Worm (Caenorhabditis elegans) whole organism, L4 larva: ENCODE results near the gene C02F5.10.

Source experiments
- Y48G9A.11 ChIP-seq: fragments of 200-800 bp; sonication (Bioruptor generic); IDR thresholded peaks from 2 replicates; pipeline ENCODE4 v1.3.6; 2022; ENCODE audit warnings: missing genetic modification reagents, missing genetic modification characterization, missing compliant biosample characterization
- ama-1 ChIP-seq: fragments of 150-350 bp; optimal IDR thresholded peaks from 2 replicates; lab custom pipeline; 2014; ENCODE audit warnings: inconsistent platforms, mixed read lengths
- dmd-6 ChIP-seq: fragments of 200-800 bp; sonication (Bioruptor generic); IDR thresholded peaks from 2 replicates; pipeline ENCODE4 v1.3.6; 2022; ENCODE audit warnings: missing genetic modification reagents, missing genetic modification characterization, missing compliant biosample characterization
- dpl-1 ChIP-seq: fragments of 150-350 bp; optimal IDR thresholded peaks from 2 replicates; lab custom pipeline; 2014; ENCODE audit warnings: missing biosample characterization, missing genetic modification reagents, missing genetic modification characterization
- egl-43 ChIP-seq: fragments of 200-800 bp; sonication (Bioruptor generic); IDR thresholded peaks from 2 replicates; pipeline ENCODE4 v1.3.6; 2022; ENCODE audit warnings: missing genetic modification reagents, missing genetic modification characterization, missing compliant biosample characterization
- fkh-10 ChIP-seq: fragments of 150-350 bp; optimal IDR thresholded peaks from 2 replicates; lab custom pipeline; 2014; ENCODE audit warnings: missing biosample characterization, missing genetic modification reagents, missing genetic modification characterization
- nhr-11 ChIP-seq: fragments of 150-350 bp; optimal IDR thresholded peaks from 2 replicates; lab custom pipeline; 2014; ENCODE audit warnings: missing biosample characterization, missing genetic modification characterization
- nhr-77 ChIP-seq: fragments of 150-350 bp; optimal IDR thresholded peaks from 2 replicates; lab custom pipeline; 2014; ENCODE audit warnings: missing biosample characterization, missing genetic modification characterization
- skn-1 ChIP-seq: fragments of 150-350 bp; optimal IDR thresholded peaks from 2 replicates; lab custom pipeline; 2014; ENCODE audit warnings: missing biosample characterization, missing genetic modification characterization
- zag-1 ChIP-seq: fragments of 150-350 bp; optimal IDR thresholded peaks from 2 replicates; lab custom pipeline; 2014; ENCODE audit warnings: missing biosample characterization, missing genetic modification characterization
- ztf-11 ChIP-seq: fragments of 150-350 bp; optimal IDR thresholded peaks from 2 replicates; lab custom pipeline; 2014; ENCODE audit warnings: missing biosample characterization, missing genetic modification characterization

- TF ChIP-seq Y48G9A.11 (GFP tag; lab: Robert Waterston, UW), result no peak
- TF ChIP-seq fkh-10, result no peak
- no peak for TF ChIP-seq nhr-11 (tag; lab: Kevin White, UChicago)
- TF ChIP-seq nhr-77, result no peak
- no peak for TF ChIP-seq skn-1 (tag; lab: Kevin White, UChicago)
- TF ChIP-seq zag-1 (tag; lab: Kevin White, UChicago), result no peak
- TF ChIP-seq egl-43, result no peak
- TF ChIP-seq dpl-1 (GFP tag; lab: Kevin White, UChicago), result no peak
- TF ChIP-seq ama-1, result no peak
- no peak for TF ChIP-seq dmd-6 (GFP tag; lab: Robert Waterston, UW)
- no peak for TF ChIP-seq ztf-11 (tag; lab: Kevin White, UChicago)
These were observed 39.9 kb upstream of the C02F5.10 start for ce11 chrIII:8289181-8289580.
